Fruit fly (Drosophila melanogaster) whole organism, embryonic: ENCODE measurements around the gene CG33098.

Experiments
- ATbp ChIP-seq: fragments of 200-800 bp; sonication (Bioruptor generic); optimal IDR thresholded peaks from 2 replicates; lab custom pipeline; 2017; ENCODE audit warnings: missing biosample characterization, mild to moderate bottlenecking, missing genetic modification characterization, missing genetic modification reagents
- Abd-B ChIP-seq: fragments of 200-800 bp; sonication (Bioruptor generic); optimal IDR thresholded peaks from 2 replicates; lab custom pipeline; 2018; ENCODE audit warnings: missing biosample characterization, mild to moderate bottlenecking, missing genetic modification characterization, moderate library complexity
- Asciz ChIP-seq: fragments of 200-800 bp; sonication (Bioruptor generic); optimal IDR thresholded peaks from 2 replicates; lab custom pipeline; 2017; ENCODE audit warnings: missing biosample characterization, mild to moderate bottlenecking, missing genetic modification characterization, missing genetic modification reagents
- Bteb2 ChIP-seq: fragments of 200-800 bp; sonication (Bioruptor generic); optimal IDR thresholded peaks from 2 replicates; lab custom pipeline; 2016; ENCODE audit warnings: missing biosample characterization, missing genetic modification characterization
- CG10654 ChIP-seq: fragments of 200-800 bp; sonication (Bioruptor generic); optimal IDR thresholded peaks from 2 replicates; lab custom pipeline; 2016; ENCODE audit warnings: missing biosample characterization, missing genetic modification characterization
- CG10959 ChIP-seq: fragments of 200-800 bp; sonication (Bioruptor generic); IDR thresholded peaks from 2 replicates; pipeline ENCODE4 v1.3.6; 2022; ENCODE audit warnings: missing biosample characterization, missing genetic modification characterization
- CG12219 ChIP-seq: fragments of 200-800 bp; sonication (Bioruptor generic); optimal IDR thresholded peaks from 3 replicates; lab custom pipeline; 2018; ENCODE audit warnings: missing biosample characterization, mild to moderate bottlenecking, missing genetic modification characterization
- CG14965 ChIP-seq: fragments of 200-800 bp; sonication (Bioruptor generic); optimal IDR thresholded peaks from 2 replicates; lab custom pipeline; 2016; ENCODE audit warnings: missing biosample characterization, missing genetic modification characterization, borderline replicate concordance
- CG16779 ChIP-seq: fragments of 200-800 bp; sonication (Bioruptor generic); IDR thresholded peaks from 2 replicates; pipeline ENCODE4 v1.3.6; 2022; ENCODE audit warnings: missing biosample characterization, missing genetic modification characterization
- CG16863 ChIP-seq: fragments of 200-800 bp; sonication (Bioruptor generic); optimal IDR thresholded peaks from 3 replicates; lab custom pipeline; 2016; ENCODE audit warnings: missing biosample characterization, missing genetic modification characterization
- CG17359 ChIP-seq: fragments of 200-800 bp; sonication (Bioruptor generic); optimal IDR thresholded peaks from 3 replicates; lab custom pipeline; 2018; ENCODE audit warnings: missing biosample characterization, mild to moderate bottlenecking, missing genetic modification characterization, moderate library complexity
- CG17568 ChIP-seq: fragments of 200-800 bp; sonication (Bioruptor generic); optimal IDR thresholded peaks from 2 replicates; lab custom pipeline; 2018; ENCODE audit warnings: missing biosample characterization, mild to moderate bottlenecking, missing genetic modification characterization, moderate library complexity
- CG2712 ChIP-seq: fragments of 200-800 bp; optimal IDR thresholded peaks from 3 replicates; lab custom pipeline; 2019; ENCODE audit warnings: missing biosample characterization, mild to moderate bottlenecking, missing genetic modification characterization, moderate library complexity
- CG2875 ChIP-seq: fragments of 200-800 bp; sonication (Bioruptor generic); optimal IDR thresholded peaks from 2 replicates; lab custom pipeline; 2017; ENCODE audit warnings: missing biosample characterization, mild to moderate bottlenecking, missing genetic modification characterization, missing genetic modification reagents
- CG2889 ChIP-seq: fragments of 200-800 bp; sonication (Bioruptor generic); IDR thresholded peaks from 3 replicates; pipeline ENCODE4 v1.3.6; 2022; ENCODE audit warnings: missing biosample characterization, missing genetic modification characterization
- CG30403 ChIP-seq: fragments of 200-800 bp; sonication (Bioruptor generic); optimal IDR thresholded peaks from 3 replicates; lab custom pipeline; 2016; ENCODE audit warnings: missing biosample characterization, missing genetic modification characterization
- CG42726 ChIP-seq: fragments of 200-800 bp; sonication (Bioruptor generic); IDR thresholded peaks from 2 replicates; pipeline ENCODE4 v1.3.6; 2022; ENCODE audit warnings: missing biosample characterization, missing genetic modification characterization; ENCODE audit not compliant: partially characterized antibody
- CG4424 ChIP-seq: fragments of 200-800 bp; sonication (Bioruptor generic); optimal IDR thresholded peaks from 3 replicates; lab custom pipeline; 2016; ENCODE audit warnings: missing biosample characterization, missing genetic modification characterization
- CG7556 ChIP-seq: fragments of 200-800 bp; sonication (Bioruptor generic); optimal IDR thresholded peaks from 2 replicates; lab custom pipeline; 2017; ENCODE audit warnings: missing biosample characterization, mild to moderate bottlenecking, missing genetic modification characterization
- CG7839 ChIP-seq: fragments of 200-800 bp; sonication (Bioruptor generic); optimal IDR thresholded peaks from 3 replicates; lab custom pipeline; 2018; ENCODE audit warnings: missing biosample characterization, mild to moderate bottlenecking, missing genetic modification characterization, moderate library complexity
- CG7987 ChIP-seq: fragments of 200-800 bp; sonication (Bioruptor generic); optimal IDR thresholded peaks from 2 replicates; lab custom pipeline; 2018; ENCODE audit warnings: missing biosample characterization, mild to moderate bottlenecking, missing genetic modification characterization, moderate library complexity
- CG8281 ChIP-seq: fragments of 200-800 bp; sonication (Bioruptor generic); optimal IDR thresholded peaks from 2 replicates; lab custom pipeline; 2018; ENCODE audit warnings: missing biosample characterization, mild to moderate bottlenecking, missing genetic modification characterization, moderate library complexity
- CG8388 ChIP-seq: fragments of 200-800 bp; sonication (Bioruptor generic); optimal IDR thresholded peaks from 2 replicates; lab custom pipeline; 2019; ENCODE audit warnings: missing biosample characterization, mild to moderate bottlenecking, missing genetic modification characterization, moderate library complexity
- CoRest ChIP-seq: fragments of 200-800 bp; sonication (Bioruptor generic); optimal IDR thresholded peaks from 3 replicates; lab custom pipeline; 2018; ENCODE audit warnings: missing biosample characterization, mild to moderate bottlenecking, missing genetic modification characterization, moderate library complexity
- Dip3 ChIP-seq: fragments of 200-800 bp; sonication (Bioruptor generic); optimal IDR thresholded peaks from 3 replicates; lab custom pipeline; 2016; ENCODE audit warnings: missing biosample characterization, missing genetic modification characterization
- Doc2 ChIP-seq: fragments of 200-800 bp; sonication (Bioruptor generic); IDR thresholded peaks from 2 replicates; pipeline ENCODE4 v1.3.6; 2022; ENCODE audit warnings: missing biosample characterization, missing genetic modification characterization
- Elba2 ChIP-seq: fragments of 200-800 bp; sonication (Bioruptor generic); optimal IDR thresholded peaks from 3 replicates; lab custom pipeline; 2016; ENCODE audit warnings: missing biosample characterization, missing genetic modification characterization
- Ets65A ChIP-seq: fragments of 200-800 bp; sonication (Bioruptor generic); peaks from one replicate; lab custom pipeline; 2016; ENCODE audit warnings: missing biosample characterization, missing genetic modification characterization
- Gsc ChIP-seq: fragments of 200-800 bp; sonication (Bioruptor generic); IDR thresholded peaks from 2 replicates; pipeline ENCODE4 v1.3.6; 2022; ENCODE audit warnings: missing biosample characterization, missing genetic modification characterization
- Hmx ChIP-seq: fragments of 200-800 bp; sonication (Bioruptor generic); optimal IDR thresholded peaks from 2 replicates; lab custom pipeline; 2016; ENCODE audit warnings: missing biosample characterization, missing genetic modification characterization
- Hr3 ChIP-seq: fragments of 200-800 bp; sonication (Bioruptor generic); optimal IDR thresholded peaks from 3 replicates; lab custom pipeline; 2016; ENCODE audit warnings: missing biosample characterization, missing genetic modification characterization
- MBD-R2 ChIP-seq: fragments of 200-800 bp; sonication (Bioruptor generic); IDR thresholded peaks from 2 replicates; pipeline ENCODE4 v1.3.6; 2022; ENCODE audit warnings: missing biosample characterization, missing genetic modification characterization
- MTF-1 ChIP-seq: fragments of 200-800 bp; sonication (Bioruptor generic); optimal IDR thresholded peaks from 2 replicates; lab custom pipeline; 2018; ENCODE audit warnings: missing biosample characterization, mild to moderate bottlenecking, missing genetic modification characterization, borderline replicate concordance
- Mad ChIP-seq: fragments of 200-800 bp; sonication (Bioruptor generic); optimal IDR thresholded peaks from 2 replicates; lab custom pipeline; 2016; ENCODE audit warnings: missing biosample characterization, missing genetic modification characterization
- NfI ChIP-seq: fragments of 200-800 bp; sonication (Bioruptor generic); optimal IDR thresholded peaks from 3 replicates; lab custom pipeline; 2018; ENCODE audit warnings: missing biosample characterization, mild to moderate bottlenecking, missing genetic modification characterization, moderate library complexity
- ap ChIP-seq: fragments of 200-800 bp; sonication (Bioruptor generic); IDR thresholded peaks from 2 replicates; pipeline ENCODE4 v1.3.6; 2022; ENCODE audit warnings: missing biosample characterization, missing genetic modification characterization
- ato ChIP-seq: fragments of 200-800 bp; sonication (Bioruptor generic); IDR thresholded peaks from 2 replicates; pipeline ENCODE4 v1.3.6; 2022; ENCODE audit warnings: missing biosample characterization, missing genetic modification characterization; ENCODE audit not compliant: partially characterized antibody
- dpn ChIP-seq, 2 experiments: fragments of 200-800 bp; sonication (Bioruptor generic); optimal IDR thresholded peaks; 3 replicates each; lab custom pipeline; 2016; ENCODE audit warnings: missing biosample characterization in 2 of 2, missing genetic modification characterization in 2 of 2
- emc ChIP-seq: fragments of 200-800 bp; sonication (Bioruptor generic); optimal IDR thresholded peaks from 2 replicates; lab custom pipeline; 2016; ENCODE audit warnings: missing biosample characterization, missing genetic modification characterization
- fu2 ChIP-seq: fragments of 200-800 bp; sonication (Bioruptor generic); optimal IDR thresholded peaks from 2 replicates; lab custom pipeline; 2016; ENCODE audit warnings: missing biosample characterization, missing genetic modification characterization
- her ChIP-seq: fragments of 200-800 bp; sonication (Bioruptor generic); optimal IDR thresholded peaks from 2 replicates; lab custom pipeline; 2016; ENCODE audit warnings: missing biosample characterization, missing genetic modification characterization
- hth ChIP-seq: fragments of >200 bp; optimal IDR thresholded peaks from 2 replicates; lab custom pipeline; 2017; ENCODE audit warnings: inconsistent platforms
- lilli ChIP-seq: fragments of 200-800 bp; sonication (Bioruptor generic); optimal IDR thresholded peaks from 3 replicates; lab custom pipeline; 2016; ENCODE audit warnings: missing biosample characterization, missing genetic modification characterization
- lmd ChIP-seq: fragments of 200-800 bp; sonication (Bioruptor generic); IDR thresholded peaks from 2 replicates; pipeline ENCODE4 v1.3.6; 2022; ENCODE audit warnings: missing biosample characterization, missing genetic modification characterization
- nau ChIP-seq: fragments of 200-800 bp; sonication (Bioruptor generic); optimal IDR thresholded peaks from 3 replicates; lab custom pipeline; 2017; ENCODE audit warnings: missing biosample characterization, mild to moderate bottlenecking, missing genetic modification characterization, missing genetic modification reagents
- ro ChIP-seq: fragments of 200-800 bp; sonication (Bioruptor generic); IDR thresholded peaks from 2 replicates; pipeline ENCODE4 v1.3.6; 2022; ENCODE audit warnings: missing biosample characterization, missing genetic modification characterization
- schlank ChIP-seq: fragments of 200-800 bp; sonication (Bioruptor generic); optimal IDR thresholded peaks from 2 replicates; lab custom pipeline; 2018; ENCODE audit warnings: missing biosample characterization, mild to moderate bottlenecking, missing genetic modification characterization
- tgo ChIP-seq: fragments of 200-800 bp; sonication (Bioruptor generic); IDR thresholded peaks from 3 replicates; pipeline ENCODE4 v1.3.6; 2022; ENCODE audit warnings: missing biosample characterization, missing genetic modification characterization
- usp ChIP-seq: fragments of >200 bp; optimal IDR thresholded peaks from 2 replicates; lab custom pipeline; 2017; ENCODE audit warnings: missing biosample characterization, missing genetic modification characterization
- wor ChIP-seq: fragments of 200-800 bp; sonication (Bioruptor generic); IDR thresholded peaks from 2 replicates; pipeline ENCODE4 v1.3.6; 2022; ENCODE audit warnings: missing biosample characterization, missing genetic modification characterization
- z ChIP-seq: fragments of 200-800 bp; sonication (Bioruptor generic); IDR thresholded peaks from 3 replicates; pipeline ENCODE4 v1.3.6; 2022; ENCODE audit warnings: missing biosample characterization, missing genetic modification characterization

The CG33098 gene

dm6 chr3R:12402935-12403334 is 15.9 kb downstream of the CG33098 start (continued):
- TF ChIP-seq dpn (GFP tag; optimal IDR thresholded peaks at IDR 0.05; lab: Kevin White, UChicago): peak; percentile 94
- TF ChIP-seq Hmx (GFP tag; lab: Kevin White, UChicago): peak; percentile 87
- TF ChIP-seq emc (GFP tag; lab: Kevin White, UChicago): peak; percentile 97
- TF ChIP-seq Ets65A (GFP tag; lab: Kevin White, UChicago): peak; percentile 98
- peak; percentile 91 for TF ChIP-seq CG8281
- peak; percentile 91 for TF ChIP-seq Hr3
- TF ChIP-seq Doc2 (GFP tag; lab: Robert Waterston, UW): no peak
- peak; percentile 94 for TF ChIP-seq Abd-B
- peak; percentile 99 for TF ChIP-seq CG7839 (tag; lab: Kevin White, UChicago)
- TF ChIP-seq MBD-R2 (GFP tag; lab: Robert Waterston, UW): peak; percentile 94
- peak; percentile 94 for TF ChIP-seq lmd (GFP tag; lab: Robert Waterston, UW)
- peak; percentile 94 for TF ChIP-seq schlank
- TF ChIP-seq Elba2 (GFP tag; lab: Kevin White, UChicago): peak; percentile 81
- peak; percentile 97 for TF ChIP-seq NfI (GFP tag; lab: Kevin White, UChicago)
- TF ChIP-seq usp (GFP tag; lab: Kevin White, UChicago): no peak
- TF ChIP-seq CG30403 (GFP tag; lab: Kevin White, UChicago): peak; percentile 96
- TF ChIP-seq CG17568 (GFP tag; lab: Kevin White, UChicago): peak; percentile 97
- TF ChIP-seq hth (lab: Kevin White, UChicago): no peak
- TF ChIP-seq CG8388 (GFP tag; lab: Kevin White, UChicago): peak; percentile 98
- TF ChIP-seq CG42726: no peak
- no peak for TF ChIP-seq Gsc (GFP tag; lab: Robert Waterston, UW)
- TF ChIP-seq Mad (GFP tag; lab: Kevin White, UChicago): peak; percentile 94
- TF ChIP-seq Asciz (GFP tag; lab: Kevin White, UChicago): peak; percentile 98
- peak; percentile 95 for TF ChIP-seq CG7556
- TF ChIP-seq ato (GFP tag; lab: Robert Waterston, UW): no peak
- peak; percentile 98 for TF ChIP-seq CG12219 (GFP tag; lab: Kevin White, UChicago)
- peak; percentile 95 for TF ChIP-seq tgo (GFP tag; lab: Robert Waterston, UW)
- peak; percentile 98 for TF ChIP-seq CG17359 (tag; lab: Kevin White, UChicago)
- TF ChIP-seq CG7987 (GFP tag; lab: Kevin White, UChicago): peak; percentile 96
- TF ChIP-seq wor (GFP tag; lab: Robert Waterston, UW): peak; percentile 92
- peak; percentile 99 for TF ChIP-seq CoRest (tag; lab: Kevin White, UChicago)
- peak; percentile 97 for TF ChIP-seq ap (GFP tag; lab: Robert Waterston, UW)
- TF ChIP-seq MTF-1 (GFP tag; lab: Kevin White, UChicago): peak; percentile 99
- TF ChIP-seq CG10654 (GFP tag; lab: Kevin White, UChicago): peak; percentile 97
- TF ChIP-seq CG16779 (GFP tag; lab: Robert Waterston, UW): peak; percentile 92
- peak; percentile 90 for TF ChIP-seq her (GFP tag; lab: Kevin White, UChicago)
- TF ChIP-seq CG4424 (GFP tag; lab: Kevin White, UChicago): peak; percentile 99
- peak; percentile 88 for TF ChIP-seq fu2
- TF ChIP-seq CG10959 (GFP tag; lab: Robert Waterston, UW): peak; percentile 96
- peak; percentile 99 for TF ChIP-seq ATbp (GFP tag; lab: Kevin White, UChicago)
- TF ChIP-seq CG2712 (tag; lab: Kevin White, UChicago): peak; percentile 99
- TF ChIP-seq CG14965 (GFP tag; lab: Kevin White, UChicago): peak; percentile 89
- TF ChIP-seq Bteb2 (GFP tag; lab: Kevin White, UChicago): peak; percentile 96
- peak; percentile 94 for TF ChIP-seq CG2875 (GFP tag; lab: Kevin White, UChicago)
- TF ChIP-seq z (GFP tag; lab: Robert Waterston, UW): peak; percentile 72; the same call in 1 of the 3 replicates
- peak; percentile 63 for TF ChIP-seq ro (GFP tag; lab: Robert Waterston, UW)
- TF ChIP-seq CG16863: peak; percentile 93
- TF ChIP-seq CG2889: peak; percentile 86
- peak; percentile 96 for TF ChIP-seq lilli (GFP tag; lab: Kevin White, UChicago)
- TF ChIP-seq Dip3: peak; percentile 91
- TF ChIP-seq nau (GFP tag; lab: Kevin White, UChicago): peak; percentile 99
